Fruit fly (Drosophila melanogaster) whole organism, embryonic: ENCODE data around the gene CG10761.

Experiments
- Atf6 ChIP-seq: fragments of 200-800 bp; sonication (Bioruptor generic); IDR thresholded peaks from 2 replicates; pipeline ENCODE4 v1.3.6; 2022; ENCODE audit warnings: missing biosample characterization, missing genetic modification characterization
- CG10209 ChIP-seq: fragments of 200-800 bp; sonication (Bioruptor generic); optimal IDR thresholded peaks from 3 replicates; lab custom pipeline; 2017; ENCODE audit warnings: missing biosample characterization, mild to moderate bottlenecking, missing genetic modification characterization, missing genetic modification reagents
- CG11398 ChIP-seq: fragments of 200-800 bp; sonication (Bioruptor generic); optimal IDR thresholded peaks from 2 replicates; lab custom pipeline; 2016; ENCODE audit warnings: missing biosample characterization, missing genetic modification characterization
- CG11723 ChIP-seq: fragments of 200-800 bp; sonication (Bioruptor generic); optimal IDR thresholded peaks from 2 replicates; lab custom pipeline; 2017; ENCODE audit warnings: missing biosample characterization, mild to moderate bottlenecking, missing genetic modification characterization
- CG13775 ChIP-seq: fragments of 200-800 bp; sonication (Bioruptor generic); optimal IDR thresholded peaks from 3 replicates; lab custom pipeline; 2017; ENCODE audit warnings: missing biosample characterization, mild to moderate bottlenecking, missing genetic modification characterization
- CG16815 ChIP-seq: fragments of 200-800 bp; sonication (Bioruptor generic); optimal IDR thresholded peaks from 3 replicates; lab custom pipeline; 2017; ENCODE audit warnings: missing biosample characterization, mild to moderate bottlenecking, missing genetic modification characterization
- CG17186 ChIP-seq: fragments of 200-800 bp; sonication (Bioruptor generic); optimal IDR thresholded peaks from 3 replicates; lab custom pipeline; 2017; ENCODE audit warnings: missing biosample characterization, missing genetic modification reagents, missing genetic modification characterization
- CG1832 ChIP-seq: fragments of 200-800 bp; sonication (Bioruptor generic); optimal IDR thresholded peaks from 2 replicates; lab custom pipeline; 2017; ENCODE audit warnings: missing biosample characterization, mild to moderate bottlenecking, missing genetic modification characterization, inconsistent platforms
- CG2678 ChIP-seq: fragments of 200-800 bp; sonication (Bioruptor generic); optimal IDR thresholded peaks from 3 replicates; lab custom pipeline; 2019; ENCODE audit warnings: missing biosample characterization, mild to moderate bottlenecking, missing genetic modification characterization, moderate library complexity
- CG33213 ChIP-seq: fragments of 200-800 bp; sonication (Bioruptor generic); optimal IDR thresholded peaks from 3 replicates; lab custom pipeline; 2016; ENCODE audit warnings: missing biosample characterization, missing genetic modification characterization
- CG33557 ChIP-seq: fragments of 200-800 bp; sonication (Bioruptor generic); optimal IDR thresholded peaks from 2 replicates; lab custom pipeline; 2019; ENCODE audit warnings: missing biosample characterization, mild to moderate bottlenecking, missing genetic modification characterization, moderate library complexity
- CG34224 ChIP-seq: fragments of 200-800 bp; sonication (Bioruptor generic); IDR thresholded peaks from 3 replicates; pipeline ENCODE4 v1.3.6; 2022; ENCODE audit warnings: missing biosample characterization, missing genetic modification characterization; ENCODE audit not compliant: partially characterized antibody
- CG3726 ChIP-seq: fragments of 200-800 bp; sonication (Bioruptor generic); IDR thresholded peaks from 3 replicates; pipeline ENCODE4, ENCODE4 v1.3.6; 2022; ENCODE audit warnings: missing biosample characterization, missing genetic modification characterization
- CG4854 ChIP-seq: fragments of 200-800 bp; sonication (Bioruptor generic); optimal IDR thresholded peaks from 2 replicates; lab custom pipeline; 2016; ENCODE audit warnings: missing biosample characterization, missing genetic modification characterization, inconsistent platforms
- CG6683 ChIP-seq: fragments of 200-800 bp; sonication (Bioruptor generic); optimal IDR thresholded peaks from 2 replicates; lab custom pipeline; 2017; ENCODE audit warnings: missing biosample characterization, mild to moderate bottlenecking, missing genetic modification characterization, missing genetic modification reagents
- CG7271 ChIP-seq: fragments of 200-800 bp; sonication (Bioruptor generic); optimal IDR thresholded peaks from 2 replicates; lab custom pipeline; 2018; ENCODE audit warnings: missing biosample characterization, mild to moderate bottlenecking, missing genetic modification characterization, moderate library complexity
- CG7372 ChIP-seq: fragments of 200-800 bp; sonication (Bioruptor generic); IDR thresholded peaks from 2 replicates; pipeline ENCODE4 v1.3.6; 2022; ENCODE audit warnings: missing biosample characterization, missing genetic modification characterization
- CG8388 ChIP-seq: fragments of 200-800 bp; sonication (Bioruptor generic); optimal IDR thresholded peaks from 2 replicates; lab custom pipeline; 2019; ENCODE audit warnings: missing biosample characterization, mild to moderate bottlenecking, missing genetic modification characterization, moderate library complexity
- D ChIP-seq, 2 experiments: fragments of 200-800 bp in 1 of 2; fragments of >200 bp in 1 of 2; sonication (Bioruptor generic) in 1 of 2; optimal IDR thresholded peaks; 2 replicates in 1 of 2; 3 replicates in 1 of 2; lab custom pipeline; 2017; ENCODE audit warnings: mild to moderate bottlenecking in 1 of 2, missing biosample characterization in 1 of 2, missing genetic modification characterization in 1 of 2, missing genetic modification reagents in 1 of 2
- Dp ChIP-seq: fragments of 200-800 bp; sonication (Bioruptor generic); optimal IDR thresholded peaks from 2 replicates; lab custom pipeline; 2018; ENCODE audit warnings: missing biosample characterization, mild to moderate bottlenecking, missing genetic modification characterization, moderate library complexity
- Elba2 ChIP-seq: fragments of 200-800 bp; sonication (Bioruptor generic); optimal IDR thresholded peaks from 3 replicates; lab custom pipeline; 2016; ENCODE audit warnings: missing biosample characterization, missing genetic modification characterization
- HLH3B ChIP-seq: fragments of 200-800 bp; sonication (Bioruptor generic); IDR thresholded peaks from 2 replicates; pipeline ENCODE4 v1.3.6; 2022; ENCODE audit warnings: missing biosample characterization, missing genetic modification characterization
- HmgD ChIP-seq: fragments of 200-800 bp; sonication (Bioruptor generic); optimal IDR thresholded peaks from 3 replicates; lab custom pipeline; 2016; ENCODE audit warnings: missing biosample characterization, missing genetic modification characterization
- Hr3 ChIP-seq: fragments of 200-800 bp; sonication (Bioruptor generic); optimal IDR thresholded peaks from 3 replicates; lab custom pipeline; 2016; ENCODE audit warnings: missing biosample characterization, missing genetic modification characterization
- Lpt ChIP-seq: fragments of >200 bp; optimal IDR thresholded peaks from 2 replicates; lab custom pipeline; 2018; ENCODE audit warnings: missing biosample characterization, missing genetic modification characterization
- MBD-R2 ChIP-seq: fragments of 200-800 bp; sonication (Bioruptor generic); IDR thresholded peaks from 2 replicates; pipeline ENCODE4 v1.3.6; 2022; ENCODE audit warnings: missing biosample characterization, missing genetic modification characterization
- MESR4 ChIP-seq: fragments of 200-800 bp; sonication (Bioruptor generic); optimal IDR thresholded peaks from 2 replicates; lab custom pipeline; 2018; ENCODE audit warnings: missing biosample characterization, mild to moderate bottlenecking, missing genetic modification characterization, moderate library complexity
- MTF-1 ChIP-seq: fragments of 200-800 bp; sonication (Bioruptor generic); optimal IDR thresholded peaks from 2 replicates; lab custom pipeline; 2018; ENCODE audit warnings: missing biosample characterization, mild to moderate bottlenecking, missing genetic modification characterization, borderline replicate concordance
- Opbp ChIP-seq: fragments of 200-800 bp; sonication (Bioruptor generic); IDR thresholded peaks from 3 replicates; pipeline ENCODE4 v1.3.6; 2022; ENCODE audit warnings: missing biosample characterization, missing genetic modification characterization; ENCODE audit not compliant: partially characterized antibody
- Pdp1 ChIP-seq, 2 experiments: fragments of 200-800 bp; sonication (Bioruptor generic); optimal IDR thresholded peaks; 3 replicates each; lab custom pipeline; 2016; ENCODE audit warnings: missing biosample characterization in 2 of 2, missing genetic modification characterization in 2 of 2, mild to moderate bottlenecking in 1 of 2, moderate library complexity in 1 of 2
- Ravus ChIP-seq: fragments of 200-800 bp; sonication (Bioruptor generic); IDR thresholded peaks from 2 replicates; pipeline ENCODE4 v1.3.6; 2022; ENCODE audit warnings: missing biosample characterization, missing genetic modification characterization
- Usf ChIP-seq: fragments of 200-800 bp; sonication (Bioruptor generic); optimal IDR thresholded peaks from 2 replicates; lab custom pipeline; 2017; ENCODE audit warnings: missing genotype, missing biosample characterization, missing genetic modification characterization
- al ChIP-seq: fragments of 200-800 bp; sonication (Bioruptor generic); IDR thresholded peaks from 2 replicates; pipeline ENCODE4 v1.3.6; 2022; ENCODE audit warnings: missing biosample characterization, missing genetic modification characterization
- az2 ChIP-seq: fragments of 200-800 bp; sonication (Bioruptor generic); optimal IDR thresholded peaks from 3 replicates; lab custom pipeline; 2016; ENCODE audit warnings: missing biosample characterization, missing genetic modification characterization
- chn ChIP-seq: fragments of 200-800 bp; sonication (Bioruptor generic); optimal IDR thresholded peaks from 2 replicates; lab custom pipeline; 2016; ENCODE audit warnings: missing biosample characterization, missing genetic modification characterization
- dan ChIP-seq: fragments of 200-800 bp; sonication (Bioruptor generic); IDR thresholded peaks from 2 replicates; pipeline ENCODE4 v1.3.6; 2022; ENCODE audit warnings: missing biosample characterization, missing genetic modification characterization
- fru ChIP-seq: fragments of >200 bp; optimal IDR thresholded peaks from 2 replicates; lab custom pipeline; 2017
- kni ChIP-seq: fragments of 200-800 bp; sonication (Bioruptor generic); optimal IDR thresholded peaks from 3 replicates; lab custom pipeline; 2017; ENCODE audit warnings: mild to moderate bottlenecking, missing biosample characterization, missing genetic modification reagents, missing genetic modification characterization
- lbe ChIP-seq: fragments of 200-800 bp; sonication (Bioruptor generic); optimal IDR thresholded peaks from 2 replicates; lab custom pipeline; 2016; ENCODE audit warnings: missing biosample characterization, mild to moderate bottlenecking, missing genetic modification characterization
- luna ChIP-seq: fragments of 200-800 bp; sonication (Bioruptor generic); optimal IDR thresholded peaks from 2 replicates; lab custom pipeline; 2016; ENCODE audit warnings: missing biosample characterization, missing genetic modification characterization
- mam ChIP-seq: fragments of 200-800 bp; sonication (Bioruptor generic); optimal IDR thresholded peaks from 3 replicates; lab custom pipeline; 2016; ENCODE audit warnings: missing biosample characterization, missing genetic modification characterization
- nau ChIP-seq: fragments of 200-800 bp; sonication (Bioruptor generic); optimal IDR thresholded peaks from 3 replicates; lab custom pipeline; 2017; ENCODE audit warnings: missing biosample characterization, mild to moderate bottlenecking, missing genetic modification characterization, missing genetic modification reagents
- pum ChIP-seq: fragments of 200-800 bp; sonication (Bioruptor generic); optimal IDR thresholded peaks from 2 replicates; lab custom pipeline; 2016; ENCODE audit warnings: missing biosample characterization, missing genetic modification characterization
- rib ChIP-seq: fragments of 200-800 bp; sonication (Bioruptor generic); IDR thresholded peaks from 2 replicates; pipeline ENCODE4 v1.3.6; 2022; ENCODE audit warnings: missing biosample characterization, missing genetic modification characterization
- so ChIP-seq: fragments of 200-800 bp; sonication (Bioruptor generic); IDR thresholded peaks from 3 replicates; pipeline ENCODE4 v1.3.6; 2022; ENCODE audit warnings: missing biosample characterization, missing genetic modification characterization
- sob ChIP-seq: fragments of 200-800 bp; sonication (Bioruptor generic); IDR thresholded peaks from 2 replicates; pipeline ENCODE4 v1.3.6; 2022; ENCODE audit warnings: missing biosample characterization, missing genetic modification characterization
- ssp ChIP-seq: fragments of 200-800 bp; sonication (Bioruptor generic); IDR thresholded peaks from 2 replicates; pipeline ENCODE4 v1.3.6; 2022; ENCODE audit warnings: missing biosample characterization, missing genetic modification characterization
- sug ChIP-seq: fragments of 200-800 bp; optimal IDR thresholded peaks from 2 replicates; lab custom pipeline; 2019; ENCODE audit warnings: missing biosample characterization, mild to moderate bottlenecking, missing genetic modification characterization, moderate library complexity
- zf30C ChIP-seq: fragments of 200-800 bp; sonication (Bioruptor generic); optimal IDR thresholded peaks from 3 replicates; lab custom pipeline; 2018; ENCODE audit warnings: missing biosample characterization, mild to moderate bottlenecking, missing genetic modification characterization

CG10761 gene

dm6 chrX:8131693-8132313 lies 30.8 kb downstream of the CG10761 start, which contains the start of gene CG10958 (continued):
- no peak for TF ChIP-seq D (optimal IDR thresholded peaks at IDR 0.05; lab: Kevin White, UChicago)
- TF ChIP-seq D (GFP tag; optimal IDR thresholded peaks at IDR 0.05; lab: Kevin White, UChicago) = peak; percentile 16
- no peak for TF ChIP-seq CG7271 (tag; lab: Kevin White, UChicago)
- TF ChIP-seq sug (tag; lab: Kevin White, UChicago) = peak; percentile 59
- peak; percentile 13 for TF ChIP-seq CG16815
- TF ChIP-seq CG10209 (GFP tag; lab: Kevin White, UChicago) = peak; percentile 41
- peak; percentile 53; the same call in 1 of the 3 replicates for TF ChIP-seq so (GFP tag; lab: Robert Waterston, UW)
- peak; percentile 22 for TF ChIP-seq CG1832 (GFP tag; lab: Kevin White, UChicago)
- peak; percentile 40 to 42 for TF ChIP-seq Pdp1 (GFP tag; optimal IDR thresholded peaks at IDR 0.05; lab: Kevin White, UChicago)
- TF ChIP-seq MTF-1 = no peak
- no peak for TF ChIP-seq Ravus (GFP tag; lab: Robert Waterston, UW)
- no peak; the same call in 1 of the 2 replicates for TF ChIP-seq rib (GFP tag; lab: Robert Waterston, UW)
- TF ChIP-seq zf30C (GFP tag; lab: Kevin White, UChicago) = no peak
- TF ChIP-seq CG4854 (GFP tag; lab: Kevin White, UChicago) = peak; percentile 8
- 0 out of 2 replicates have a peak, but pooled peaks have one; percentile 22 for TF ChIP-seq HLH3B (GFP tag; lab: Robert Waterston, UW)
- TF ChIP-seq ssp = peak; percentile 38; the same call in 1 of the 2 replicates
- peak; percentile 53 for TF ChIP-seq mam (GFP tag; lab: Kevin White, UChicago)
- no peak for TF ChIP-seq HmgD (GFP tag; lab: Kevin White, UChicago)
- no peak for TF ChIP-seq CG11398 (GFP tag; lab: Kevin White, UChicago)
- peak; percentile 11 for TF ChIP-seq CG11723 (GFP tag; lab: Kevin White, UChicago)
- TF ChIP-seq Dp (GFP tag; lab: Kevin White, UChicago) = peak; percentile 31
- TF ChIP-seq lbe (GFP tag; lab: Kevin White, UChicago) = peak; percentile 23
- TF ChIP-seq CG2678 (tag; lab: Kevin White, UChicago) = peak; percentile 62
- TF ChIP-seq CG34224 (GFP tag; lab: Robert Waterston, UW) = no peak
- peak; percentile 30 for TF ChIP-seq CG6683
- peak; percentile 36 for TF ChIP-seq az2 (GFP tag; lab: Kevin White, UChicago)
- TF ChIP-seq CG3726 (GFP tag; lab: Robert Waterston, UW) = no peak
- peak; percentile 49 for TF ChIP-seq Hr3 (GFP tag; lab: Kevin White, UChicago)
- no peak; the same call in 1 of the 2 replicates for TF ChIP-seq al (GFP tag; lab: Robert Waterston, UW)
- TF ChIP-seq MESR4 = peak; percentile 68
- peak; percentile 58; the same call in 1 of the 2 replicates for TF ChIP-seq Atf6 (GFP tag; lab: Robert Waterston, UW)
- TF ChIP-seq CG7372 (GFP tag; lab: Robert Waterston, UW) = no peak
- no peak for TF ChIP-seq CG33213
- TF ChIP-seq chn (GFP tag; lab: Kevin White, UChicago) = peak; percentile 26
- TF ChIP-seq Usf (GFP tag; lab: Kevin White, UChicago) = no peak
- peak; percentile 68 for TF ChIP-seq sob
- TF ChIP-seq CG17186 (GFP tag; lab: Kevin White, UChicago) = peak; percentile 29
- no peak for TF ChIP-seq luna
- TF ChIP-seq kni (GFP tag; lab: Kevin White, UChicago) = peak; percentile 3
- TF ChIP-seq CG13775 (GFP tag; lab: Kevin White, UChicago) = peak; percentile 73
- no peak for TF ChIP-seq nau (GFP tag; lab: Kevin White, UChicago)
- TF ChIP-seq Elba2 (GFP tag; lab: Kevin White, UChicago) = no peak
- TF ChIP-seq fru (lab: Kevin White, UChicago) = no peak
- no peak for TF ChIP-seq Lpt (GFP tag; lab: Kevin White, UChicago)
- peak; percentile 7 for TF ChIP-seq pum (GFP tag; lab: Kevin White, UChicago)
- peak; percentile 73 for TF ChIP-seq MBD-R2 (GFP tag; lab: Robert Waterston, UW)
- peak; percentile 20 for TF ChIP-seq CG33557 (GFP tag; lab: Kevin White, UChicago)
- no peak for TF ChIP-seq Opbp (GFP tag; lab: Robert Waterston, UW)
- no peak for TF ChIP-seq dan (GFP tag; lab: Robert Waterston, UW)
- peak; percentile 45 for TF ChIP-seq CG8388 (GFP tag; lab: Kevin White, UChicago)
